Fruit fly (Drosophila melanogaster) whole organism, embryonic: ENCODE data around the gene Cisd2.

ENCODE experiments used
- Atf6 ChIP-seq: fragments of 200-800 bp; sonication (Bioruptor generic); IDR thresholded peaks from 2 replicates; pipeline ENCODE4 v1.3.6; 2022; ENCODE audit warnings: missing biosample characterization, missing genetic modification characterization
- CG10366 ChIP-seq: fragments of 200-800 bp; sonication (Bioruptor generic); IDR thresholded peaks from 2 replicates; pipeline ENCODE4 v1.3.6; 2022; ENCODE audit warnings: missing biosample characterization, missing genetic modification characterization
- CG14710 ChIP-seq: fragments of 200-800 bp; sonication (Bioruptor generic); optimal IDR thresholded peaks from 3 replicates; lab custom pipeline; 2019; ENCODE audit warnings: missing biosample characterization, mild to moderate bottlenecking, missing genetic modification characterization, moderate library complexity
- CG15601 ChIP-seq: fragments of 200-800 bp; sonication (Bioruptor generic); optimal IDR thresholded peaks from 3 replicates; lab custom pipeline; 2019; ENCODE audit warnings: missing biosample characterization, mild to moderate bottlenecking, missing genetic modification characterization, moderate library complexity
- CG16863 ChIP-seq: fragments of 200-800 bp; sonication (Bioruptor generic); optimal IDR thresholded peaks from 3 replicates; lab custom pipeline; 2016; ENCODE audit warnings: missing biosample characterization, missing genetic modification characterization
- CG1792 ChIP-seq: fragments of 200-800 bp; sonication (Bioruptor generic); optimal IDR thresholded peaks from 2 replicates; lab custom pipeline; 2016; ENCODE audit warnings: missing biosample characterization, missing genetic modification characterization
- CG18011 ChIP-seq: fragments of 200-800 bp; sonication (Bioruptor generic); optimal IDR thresholded peaks from 2 replicates; lab custom pipeline; 2017; ENCODE audit warnings: missing biosample characterization, missing genetic modification characterization, mild to moderate bottlenecking, moderate library complexity, missing genotype
- CG18599 ChIP-seq: fragments of 200-800 bp; sonication (Bioruptor generic); optimal IDR thresholded peaks from 3 replicates; lab custom pipeline; 2017; ENCODE audit warnings: missing biosample characterization, missing genetic modification characterization, mild to moderate bottlenecking, moderate library complexity, missing genetic modification reagents
- CG33557 ChIP-seq: fragments of 200-800 bp; sonication (Bioruptor generic); optimal IDR thresholded peaks from 2 replicates; lab custom pipeline; 2019; ENCODE audit warnings: missing biosample characterization, mild to moderate bottlenecking, missing genetic modification characterization, moderate library complexity
- CG34224 ChIP-seq: fragments of 200-800 bp; sonication (Bioruptor generic); IDR thresholded peaks from 3 replicates; pipeline ENCODE4 v1.3.6; 2022; ENCODE audit warnings: missing biosample characterization, missing genetic modification characterization; ENCODE audit not compliant: partially characterized antibody
- CG5245 ChIP-seq: fragments of 200-800 bp; sonication (Bioruptor generic); optimal IDR thresholded peaks from 3 replicates; lab custom pipeline; 2016; ENCODE audit warnings: missing biosample characterization, missing genetic modification characterization
- CG5953 ChIP-seq: fragments of 200-800 bp; sonication (Bioruptor generic); IDR thresholded peaks from 2 replicates; pipeline ENCODE4 v1.3.6; 2022; ENCODE audit warnings: missing biosample characterization, missing genetic modification characterization
- CG6272 ChIP-seq: fragments of 200-800 bp; sonication (Bioruptor generic); IDR thresholded peaks from 2 replicates; pipeline ENCODE4 v1.3.6; 2022; ENCODE audit warnings: missing biosample characterization, missing genetic modification characterization
- CG6689 ChIP-seq: fragments of 200-800 bp; sonication (Bioruptor generic); IDR thresholded peaks from 2 replicates; pipeline ENCODE4 v1.3.6; 2022; ENCODE audit warnings: missing biosample characterization, missing genetic modification characterization
- CG7372 ChIP-seq: fragments of 200-800 bp; sonication (Bioruptor generic); IDR thresholded peaks from 2 replicates; pipeline ENCODE4 v1.3.6; 2022; ENCODE audit warnings: missing biosample characterization, missing genetic modification characterization
- CG8924 ChIP-seq: fragments of 200-800 bp; optimal IDR thresholded peaks from 3 replicates; lab custom pipeline; 2019; ENCODE audit warnings: missing biosample characterization, mild to moderate bottlenecking, missing genetic modification characterization, moderate library complexity
- CG8944 ChIP-seq: fragments of 200-800 bp; sonication (Bioruptor generic); optimal IDR thresholded peaks from 3 replicates; lab custom pipeline; 2016; ENCODE audit warnings: missing biosample characterization, missing genetic modification characterization
- CG9932 ChIP-seq: fragments of 200-800 bp; sonication (Bioruptor generic); IDR thresholded peaks from 2 replicates; pipeline ENCODE4 v1.3.6; 2022; ENCODE audit warnings: missing biosample characterization, missing genetic modification characterization
- CHES-1-like ChIP-seq: fragments of 200-800 bp; sonication (Bioruptor generic); optimal IDR thresholded peaks from 2 replicates; lab custom pipeline; 2016; ENCODE audit warnings: missing biosample characterization, missing genetic modification characterization
- Chrac-16 ChIP-seq: fragments of 200-800 bp; sonication (Bioruptor generic); optimal IDR thresholded peaks from 3 replicates; lab custom pipeline; 2016; ENCODE audit warnings: missing biosample characterization, missing genetic modification characterization
- Doc3 ChIP-seq: fragments of 200-800 bp; sonication (Bioruptor generic); IDR thresholded peaks from 3 replicates; pipeline ENCODE4 v1.3.6; 2022; ENCODE audit warnings: missing biosample characterization, missing genetic modification characterization; ENCODE audit not compliant: partially characterized antibody
- Fer2 ChIP-seq: fragments of 200-800 bp; sonication (Bioruptor generic); optimal IDR thresholded peaks from 2 replicates; lab custom pipeline; 2018; ENCODE audit warnings: missing biosample characterization, mild to moderate bottlenecking, missing genetic modification characterization, moderate library complexity
- Hey ChIP-seq: fragments of 200-800 bp; sonication (Bioruptor generic); optimal IDR thresholded peaks from 3 replicates; lab custom pipeline; 2018; ENCODE audit warnings: missing biosample characterization, mild to moderate bottlenecking, missing genetic modification characterization
- MESR4 ChIP-seq: fragments of 200-800 bp; sonication (Bioruptor generic); optimal IDR thresholded peaks from 2 replicates; lab custom pipeline; 2018; ENCODE audit warnings: missing biosample characterization, mild to moderate bottlenecking, missing genetic modification characterization, moderate library complexity
- Nf-YC ChIP-seq: fragments of 200-800 bp; optimal IDR thresholded peaks from 3 replicates; lab custom pipeline; 2019; ENCODE audit warnings: missing biosample characterization, mild to moderate bottlenecking, missing genetic modification characterization, moderate library complexity
- PHDP ChIP-seq: fragments of 200-800 bp; sonication (Bioruptor generic); optimal IDR thresholded peaks from 3 replicates; lab custom pipeline; 2018; ENCODE audit warnings: missing biosample characterization, mild to moderate bottlenecking, missing genetic modification characterization, moderate library complexity
- Poxn ChIP-seq: fragments of 200-800 bp; sonication (Bioruptor generic); IDR thresholded peaks from 2 replicates; pipeline ENCODE4 v1.3.6; 2022; ENCODE audit warnings: missing biosample characterization, missing genetic modification characterization
- Ptx1 ChIP-seq: fragments of 200-800 bp; sonication (Bioruptor generic); IDR thresholded peaks from 2 replicates; pipeline ENCODE4 v1.3.6; 2022; ENCODE audit warnings: missing biosample characterization, missing genetic modification characterization
- Six4 ChIP-seq: fragments of 200-800 bp; sonication (Bioruptor generic); optimal IDR thresholded peaks from 2 replicates; lab custom pipeline; 2016; ENCODE audit warnings: missing biosample characterization, missing genetic modification characterization
- Tbp ChIP-seq: fragments of >200 bp; optimal IDR thresholded peaks from 2 replicates; lab custom pipeline; 2018; ENCODE audit warnings: missing biosample characterization, missing genetic modification characterization
- ab ChIP-seq: fragments of 200-800 bp; sonication (Bioruptor generic); optimal IDR thresholded peaks from 2 replicates; lab custom pipeline; 2016; ENCODE audit warnings: missing biosample characterization, missing genetic modification characterization
- bsh ChIP-seq, 2 experiments: fragments of 200-800 bp; sonication (Bioruptor generic); optimal IDR thresholded peaks; 2 replicates each; lab custom pipeline; 2017 to 2018; ENCODE audit warnings: mild to moderate bottlenecking in 2 of 2, missing biosample characterization in 2 of 2, missing genetic modification characterization in 2 of 2, moderate library complexity in 1 of 2
- cas ChIP-seq: fragments of 200-800 bp; sonication (Bioruptor generic); IDR thresholded peaks from 2 replicates; pipeline ENCODE4 v1.3.6; 2022; ENCODE audit warnings: missing biosample characterization, missing genetic modification characterization
- emc ChIP-seq: fragments of 200-800 bp; sonication (Bioruptor generic); optimal IDR thresholded peaks from 2 replicates; lab custom pipeline; 2016; ENCODE audit warnings: missing biosample characterization, missing genetic modification characterization
- en ChIP-seq: fragments of 200-800 bp; sonication (Bioruptor generic); optimal IDR thresholded peaks from 2 replicates; lab custom pipeline; 2016; ENCODE audit warnings: missing biosample characterization, missing genetic modification characterization
- eve ChIP-seq, 2 experiments: fragments of >200 bp; optimal IDR thresholded peaks; 2 replicates each; lab custom pipeline; 2017; ENCODE audit warnings: missing biosample characterization in 2 of 2, missing genetic modification characterization in 2 of 2
- fu2 ChIP-seq: fragments of 200-800 bp; sonication (Bioruptor generic); optimal IDR thresholded peaks from 2 replicates; lab custom pipeline; 2016; ENCODE audit warnings: missing biosample characterization, missing genetic modification characterization
- gro ChIP-seq: fragments of 200-800 bp; sonication (Bioruptor generic); optimal IDR thresholded peaks from 2 replicates; lab custom pipeline; 2016; ENCODE audit warnings: missing biosample characterization, missing genetic modification characterization
- gsb ChIP-seq: fragments of 200-800 bp; sonication (Bioruptor generic); IDR thresholded peaks from 2 replicates; pipeline ENCODE4 v1.3.6; 2022; ENCODE audit warnings: missing biosample characterization, missing genetic modification characterization
- hkb ChIP-seq, 2 experiments: fragments of 200-800 bp in 1 of 2; fragments of >200 bp in 1 of 2; sonication (Bioruptor generic) in 1 of 2; IDR thresholded peaks in 1 of 2; optimal IDR thresholded peaks in 1 of 2; 2 replicates each; pipeline versions ENCODE4 v1.3.6 to Lab custom; 2017 to 2022; ENCODE audit warnings: missing biosample characterization in 1 of 2, missing genetic modification characterization in 1 of 2
- kni ChIP-seq: fragments of 200-800 bp; sonication (Bioruptor generic); optimal IDR thresholded peaks from 3 replicates; lab custom pipeline; 2017; ENCODE audit warnings: mild to moderate bottlenecking, missing biosample characterization, missing genetic modification reagents, missing genetic modification characterization
- luna ChIP-seq: fragments of 200-800 bp; sonication (Bioruptor generic); optimal IDR thresholded peaks from 2 replicates; lab custom pipeline; 2016; ENCODE audit warnings: missing biosample characterization, missing genetic modification characterization
- odd ChIP-seq: fragments of 200-800 bp; sonication (Bioruptor generic); optimal IDR thresholded peaks from 2 replicates; lab custom pipeline; 2017; ENCODE audit warnings: missing biosample characterization, mild to moderate bottlenecking, missing genetic modification characterization
- pnt ChIP-seq: fragments of 200-800 bp; sonication (Bioruptor generic); optimal IDR thresholded peaks from 3 replicates; lab custom pipeline; 2016; ENCODE audit warnings: missing biosample characterization, missing genetic modification characterization
- shn ChIP-seq: fragments of 200-800 bp; sonication (Bioruptor generic); optimal IDR thresholded peaks from 3 replicates; lab custom pipeline; 2016; ENCODE audit warnings: missing biosample characterization, missing genetic modification characterization
- sna ChIP-seq: fragments of 200-800 bp; sonication (Bioruptor generic); IDR thresholded peaks from 2 replicates; pipeline ENCODE4 v1.3.6; 2022; ENCODE audit warnings: missing biosample characterization, missing genetic modification characterization; ENCODE audit not compliant: partially characterized antibody
- ssp ChIP-seq: fragments of 200-800 bp; sonication (Bioruptor generic); IDR thresholded peaks from 2 replicates; pipeline ENCODE4 v1.3.6; 2022; ENCODE audit warnings: missing biosample characterization, missing genetic modification characterization
- sug ChIP-seq: fragments of 200-800 bp; optimal IDR thresholded peaks from 2 replicates; lab custom pipeline; 2019; ENCODE audit warnings: missing biosample characterization, mild to moderate bottlenecking, missing genetic modification characterization, moderate library complexity
- tna ChIP-seq: fragments of 200-800 bp; sonication (Bioruptor generic); IDR thresholded peaks from 2 replicates; pipeline ENCODE4 v1.3.6; 2022; ENCODE audit warnings: missing biosample characterization, missing genetic modification characterization; ENCODE audit not compliant: partially characterized antibody
- zfh2 ChIP-seq: fragments of 200-800 bp; sonication (Bioruptor generic); optimal IDR thresholded peaks from 2 replicates; lab custom pipeline; 2016; ENCODE audit warnings: missing biosample characterization, missing genetic modification characterization

The Cisd2 gene

DNA sequence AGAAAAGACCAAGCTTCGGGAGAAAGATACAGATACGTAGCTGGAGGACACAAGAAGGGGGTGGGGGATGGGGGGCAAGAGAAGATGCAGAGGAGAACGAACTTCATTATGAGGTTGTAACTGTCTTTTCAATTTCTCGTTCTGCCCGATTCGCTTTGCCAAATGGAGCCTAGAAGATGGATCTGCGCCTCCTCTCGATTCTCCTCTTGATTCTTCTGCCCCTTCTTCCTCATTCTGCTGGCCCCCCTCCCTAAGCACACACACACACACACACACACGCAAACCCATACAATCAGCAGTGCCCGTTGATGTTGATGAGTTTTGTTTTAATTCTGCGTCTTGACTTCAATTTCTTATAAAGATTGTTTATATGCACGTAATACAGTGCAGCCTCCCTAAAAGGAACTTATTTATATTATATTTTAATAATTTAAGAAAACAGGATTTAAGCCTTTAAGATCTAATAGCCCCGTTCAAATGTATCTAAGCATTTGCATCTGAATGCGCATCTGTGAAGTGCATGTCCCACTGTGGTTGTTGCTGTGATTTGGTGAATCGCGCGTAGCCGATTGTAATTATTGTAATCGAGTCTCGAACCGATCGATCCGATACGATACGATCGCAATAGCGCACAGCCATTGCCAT lies 16.1 kb downstream of the Cisd2 start (continued):
- TF ChIP-seq Chrac-16 (GFP tag; lab: Kevin White, UChicago) (peak; percentile 47), CG9932 (GFP tag; lab: Robert Waterston, UW) (peak; percentile 66), CG16863 (GFP tag; lab: Kevin White, UChicago) (no peak), PHDP (tag; lab: Kevin White, UChicago) (peak; percentile 60), CG34224 (GFP tag; lab: Robert Waterston, UW) (no peak), CHES-1-like (GFP tag; lab: Kevin White, UChicago) (no peak), CG8924 (peak; percentile 65), CG15601 (tag; lab: Kevin White, UChicago) (peak; percentile 35), Tbp (no peak), ab (GFP tag; lab: Kevin White, UChicago) (no peak), MESR4 (GFP tag; lab: Kevin White, UChicago) (no peak), hkb (optimal IDR thresholded peaks at IDR 0.05; lab: Kevin White, UChicago) (no peak), hkb (GFP tag; IDR thresholded peaks at IDR 0.05; lab: Robert Waterston, UW) (peak; percentile 74), Nf-YC (tag; lab: Kevin White, UChicago) (peak; percentile 39), fu2 (no peak), tna (no peak), bsh (GFP tag; optimal IDR thresholded peaks at IDR 0.05; lab: Kevin White, UChicago) (peak; percentile 60 to 87), sna (GFP tag; lab: Robert Waterston, UW) (no peak), ssp (peak; percentile 52; the same call in 1 of the 2 replicates), CG1792 (GFP tag; lab: Kevin White, UChicago) (no peak), emc (GFP tag; lab: Kevin White, UChicago) (no peak), Ptx1 (GFP tag; lab: Robert Waterston, UW) (peak; percentile 82), CG14710 (tag; lab: Kevin White, UChicago) (peak; percentile 23), kni (GFP tag; lab: Kevin White, UChicago) (no peak), CG18011 (GFP tag; lab: Kevin White, UChicago) (no peak), CG6689 (GFP tag; lab: Robert Waterston, UW) (peak; percentile 62; the same call in 1 of the 2 replicates), CG18599 (GFP tag; lab: Kevin White, UChicago) (peak; percentile 62), CG5245 (peak; percentile 14), Atf6 (peak; percentile 65), gro (no peak), shn (GFP tag; lab: Kevin White, UChicago) (no peak), Poxn (GFP tag; lab: Robert Waterston, UW) (no peak), zfh2 (GFP tag; lab: Kevin White, UChicago) (no peak), CG5953 (GFP tag; lab: Robert Waterston, UW) (peak; percentile 68), gsb (0 out of 2 replicates have a peak, but pooled peaks have one; percentile 34), CG33557 (no peak), eve (GFP tag; optimal IDR thresholded peaks at IDR 0.05; lab: Kevin White, UChicago) (no peak), en (no peak), pnt (GFP tag; lab: Kevin White, UChicago) (no peak), Fer2 (tag; lab: Kevin White, UChicago) (peak; percentile 22), Six4 (GFP tag; lab: Kevin White, UChicago) (peak; percentile 11), Doc3 (GFP tag; lab: Robert Waterston, UW) (no peak), Hey (tag; lab: Kevin White, UChicago) (no peak), luna (no peak), CG10366 (peak; percentile 73), CG7372 (GFP tag; lab: Robert Waterston, UW) (peak; percentile 31; the same call in 1 of the 2 replicates), cas (GFP tag; lab: Robert Waterston, UW) (no peak), sug (peak; percentile 38), CG6272 (GFP tag; lab: Robert Waterston, UW) (peak; percentile 40; the same call in 1 of the 2 replicates), odd (GFP tag; lab: Kevin White, UChicago) (peak; percentile 17), CG8944 (GFP tag; lab: Kevin White, UChicago) (no peak)
